Fruit fly (Drosophila melanogaster) whole organism, wandering third instar larva: ENCODE results near the gene CG13386.

Source experiments
- Abd-B ChIP-seq: fragments of >200 bp; optimal IDR thresholded peaks from 2 replicates; lab custom pipeline; 2017; ENCODE audit warnings: missing biosample characterization, missing genetic modification characterization
- CG32264 ChIP-seq: fragments of 200-800 bp; sonication (Bioruptor generic); optimal IDR thresholded peaks from 2 replicates; lab custom pipeline; 2016; ENCODE audit warnings: missing biosample characterization, missing genetic modification characterization
- CG9705 ChIP-seq: fragments of 200-800 bp; sonication (Bioruptor generic); optimal IDR thresholded peaks from 2 replicates; lab custom pipeline; 2018; ENCODE audit warnings: missing biosample characterization, mild to moderate bottlenecking, missing genetic modification characterization
- CrebA ChIP-seq: fragments of 200-800 bp; sonication (Bioruptor generic); optimal IDR thresholded peaks from 2 replicates; lab custom pipeline; 2016; ENCODE audit warnings: missing biosample characterization, mild to moderate bottlenecking, missing genetic modification characterization, borderline replicate concordance
- Dfd ChIP-seq: fragments of >200 bp; optimal IDR thresholded peaks from 2 replicates; lab custom pipeline; 2017; ENCODE audit warnings: missing biosample characterization, missing genetic modification characterization
- Dif ChIP-seq: fragments of 200-275, 200-300 bp; sonication (Bioruptor generic); optimal IDR thresholded peaks from 2 replicates; lab custom pipeline; 2018; ENCODE audit warnings: missing biosample characterization, missing genetic modification characterization; ENCODE audit not compliant: partially characterized antibody
- GATAd ChIP-seq: sonication (Bioruptor generic); optimal IDR thresholded peaks from 2 replicates; lab custom pipeline; 2016; ENCODE audit warnings: missing biosample characterization, missing genetic modification characterization
- HLH106 ChIP-seq: fragments of 200-800 bp; optimal IDR thresholded peaks from 3 replicates; lab custom pipeline; 2019; ENCODE audit warnings: missing biosample characterization, mild to moderate bottlenecking, missing genetic modification characterization, moderate library complexity
- Hr78 ChIP-seq: fragments of >200 bp; optimal IDR thresholded peaks from 2 replicates; lab custom pipeline; 2017; ENCODE audit warnings: missing biosample characterization, missing genetic modification characterization
- Hr83 ChIP-seq: fragments of 200-300 bp; sonication (Bioruptor generic); optimal IDR thresholded peaks from 2 replicates; lab custom pipeline; 2016; ENCODE audit warnings: missing biosample characterization, mild to moderate bottlenecking, missing genetic modification characterization, moderate library complexity; ENCODE audit not compliant: poor library complexity, severe bottlenecking
- Jra ChIP-seq: sonication (Bioruptor generic); optimal IDR thresholded peaks from 2 replicates; lab custom pipeline; 2016; ENCODE audit warnings: missing biosample characterization, missing genetic modification characterization
- Mio ChIP-seq: sonication (Bioruptor generic); optimal IDR thresholded peaks from 2 replicates; lab custom pipeline; 2016; ENCODE audit warnings: missing biosample characterization, missing genetic modification characterization
- Myc ChIP-seq: fragments of >200 bp; optimal IDR thresholded peaks from 2 replicates; lab custom pipeline; 2017
- OdsH ChIP-seq: fragments of 200-800 bp; sonication (Bioruptor generic); optimal IDR thresholded peaks from 2 replicates; lab custom pipeline; 2016; ENCODE audit warnings: missing biosample characterization, mild to moderate bottlenecking, missing genetic modification characterization
- Rel ChIP-seq, 2 experiments: fragments of 200-800 bp; sonication (Bioruptor generic) in 1 of 2; optimal IDR thresholded peaks; 2 replicates in 1 of 2; 3 replicates in 1 of 2; lab custom pipeline; 2016 to 2019; ENCODE audit warnings: mild to moderate bottlenecking in 2 of 2, missing biosample characterization in 2 of 2, missing genetic modification characterization in 2 of 2, moderate library complexity in 1 of 2
- Sp1 ChIP-seq: fragments of 200-800 bp; sonication (Bioruptor generic); optimal IDR thresholded peaks from 3 replicates; lab custom pipeline; 2019; ENCODE audit warnings: missing biosample characterization, mild to moderate bottlenecking, missing genetic modification characterization, moderate library complexity
- Vsx2 ChIP-seq: fragments of 200-300, 225-300 bp; sonication (Bioruptor generic); optimal IDR thresholded peaks from 2 replicates; lab custom pipeline; 2018; ENCODE audit warnings: missing biosample characterization, missing genetic modification characterization; ENCODE audit not compliant: partially characterized antibody
- br ChIP-seq: fragments of 200-800 bp; sonication (Bioruptor generic); optimal IDR thresholded peaks from 2 replicates; lab custom pipeline; 2016; ENCODE audit warnings: missing biosample characterization, missing genetic modification characterization
- brk ChIP-seq: fragments of 200-800 bp; sonication (Bioruptor generic); optimal IDR thresholded peaks from 2 replicates; lab custom pipeline; 2016; ENCODE audit warnings: missing biosample characterization, mild to moderate bottlenecking, missing genetic modification characterization
- dl ChIP-seq, 2 experiments: fragments of 175-275, 200-275 bp in 1 of 2; fragments of 200-275 bp in 1 of 2; sonication (Bioruptor generic); optimal IDR thresholded peaks; lab custom pipeline; 2018; ENCODE audit warnings: mild to moderate bottlenecking in 2 of 2, missing biosample characterization in 2 of 2, missing genetic modification characterization in 2 of 2, moderate library complexity in 2 of 2; ENCODE audit not compliant: partially characterized antibody in 2 of 2, insufficient read depth in 1 of 2
- dmrt93B ChIP-seq: fragments of 200-800 bp; sonication (Bioruptor generic); optimal IDR thresholded peaks from 2 replicates; lab custom pipeline; 2018; ENCODE audit warnings: missing biosample characterization, mild to moderate bottlenecking, missing genetic modification characterization
- dsf ChIP-seq: sonication (Bioruptor generic); optimal IDR thresholded peaks from 2 replicates; lab custom pipeline; 2016; ENCODE audit warnings: missing biosample characterization, missing genetic modification characterization, borderline replicate concordance
- ey ChIP-seq: fragments of 200-800 bp; sonication (Bioruptor generic); optimal IDR thresholded peaks from 2 replicates; lab custom pipeline; 2016; ENCODE audit warnings: missing biosample characterization, missing genetic modification characterization
- foxo ChIP-seq, 2 experiments: fragments of 200-800 bp; sonication (Bioruptor generic); optimal IDR thresholded peaks; 2 replicates in 1 of 2; 3 replicates in 1 of 2; lab custom pipeline; 2016 to 2017; ENCODE audit warnings: missing biosample characterization in 2 of 2, missing genetic modification characterization in 2 of 2
- h ChIP-seq: fragments of 200-800 bp; sonication (Bioruptor generic); optimal IDR thresholded peaks from 3 replicates; lab custom pipeline; 2016; ENCODE audit warnings: missing biosample characterization, mild to moderate bottlenecking, missing genetic modification characterization
- jim ChIP-seq: fragments of 175-275, 200-325 bp; sonication (Bioruptor generic); optimal IDR thresholded peaks from 2 replicates; lab custom pipeline; 2016; ENCODE audit warnings: missing biosample characterization, mild to moderate bottlenecking, missing genetic modification characterization
- lola ChIP-seq: fragments of >200 bp; optimal IDR thresholded peaks from 2 replicates; lab custom pipeline; 2017; ENCODE audit warnings: missing biosample characterization, missing genetic modification characterization
- pan ChIP-seq: fragments of >200 bp; optimal IDR thresholded peaks from 2 replicates; lab custom pipeline; 2017
- psq ChIP-seq: fragments of 200-800 bp; sonication (Bioruptor generic); optimal IDR thresholded peaks from 3 replicates; lab custom pipeline; 2017; ENCODE audit warnings: missing biosample characterization, mild to moderate bottlenecking, missing genetic modification characterization, moderate library complexity
- rgr ChIP-seq: fragments of 200-800 bp; sonication (Bioruptor generic); optimal IDR thresholded peaks from 3 replicates; lab custom pipeline; 2016; ENCODE audit warnings: missing biosample characterization, mild to moderate bottlenecking, missing genetic modification characterization
- sage ChIP-seq: fragments of 200-800 bp; sonication (Bioruptor generic); optimal IDR thresholded peaks from 2 replicates; lab custom pipeline; 2016; ENCODE audit warnings: missing biosample characterization, mild to moderate bottlenecking, missing genetic modification characterization
- sv ChIP-seq: fragments of 200-800 bp; sonication (Bioruptor generic); optimal IDR thresholded peaks from 3 replicates; lab custom pipeline; 2016; ENCODE audit warnings: missing biosample characterization, missing genetic modification characterization
- tai ChIP-seq: sonication (Bioruptor generic); optimal IDR thresholded peaks from 2 replicates; lab custom pipeline; 2016; ENCODE audit warnings: missing biosample characterization, missing genetic modification characterization
- usp ChIP-seq: fragments of >200 bp; optimal IDR thresholded peaks from 2 replicates; lab custom pipeline; 2017; ENCODE audit warnings: missing biosample characterization, missing genetic modification characterization
- woc ChIP-seq: sonication (Bioruptor generic); optimal IDR thresholded peaks from 2 replicates; lab custom pipeline; 2016; ENCODE audit warnings: missing biosample characterization, mild to moderate bottlenecking, missing genetic modification characterization

Gene CG13386

dm6 chr2L:8389231-8389630 lies 9.6 kb upstream of the CG13386 start, which contains the start of gene CG42819:
Gene CG42819 (minus strand): TSS chr2L:8389331.
- no peak for TF ChIP-seq Rel (GFP tag; optimal IDR thresholded peaks at IDR 0.05; lab: Kevin White, UChicago)
- TF ChIP-seq Rel (tag; optimal IDR thresholded peaks at IDR 0.05; lab: Kevin White, UChicago): no peak
- TF ChIP-seq Myc (lab: Kevin White, UChicago): no peak

dm6 chr2L:8392298-8392697 lies 6.5 kb upstream of the CG13386 start, which contains the start of gene CG42820:
Gene CG42820 (minus strand): TSS chr2L:8392398.
- TF ChIP-seq GATAd (GFP tag; lab: Kevin White, UChicago) (no peak), Mio (GFP tag; lab: Kevin White, UChicago) (no peak)
- TF ChIP-seq, all 38 proteins: peak for 0

- TF ChIP-seq CG9705 (GFP tag; lab: Kevin White, UChicago): no peak
- no peak for TF ChIP-seq dmrt93B (GFP tag; lab: Kevin White, UChicago)
- TF ChIP-seq HLH106 (tag; lab: Kevin White, UChicago): no peak
- TF ChIP-seq Vsx2 (GFP tag; lab: Kevin White, UChicago): no peak
- TF ChIP-seq ey (GFP tag; lab: Kevin White, UChicago): no peak
- no peak for TF ChIP-seq h (GFP tag; lab: Kevin White, UChicago)
- no peak for TF ChIP-seq Rel (GFP tag; optimal IDR thresholded peaks at IDR 0.05; lab: Kevin White, UChicago)
- TF ChIP-seq Rel (tag; optimal IDR thresholded peaks at IDR 0.05; lab: Kevin White, UChicago): no peak
- no peak for TF ChIP-seq Dfd (GFP tag; lab: Kevin White, UChicago)
- no peak for TF ChIP-seq brk (GFP tag; lab: Kevin White, UChicago)
- no peak for TF ChIP-seq br (GFP tag; lab: Kevin White, UChicago)
- no peak for TF ChIP-seq CrebA
- TF ChIP-seq woc (GFP tag; lab: Kevin White, UChicago): no peak
- TF ChIP-seq CG32264 (GFP tag; lab: Kevin White, UChicago): no peak
- TF ChIP-seq dsf (GFP tag; lab: Kevin White, UChicago): no peak
- no peak for TF ChIP-seq sv (GFP tag; lab: Kevin White, UChicago)
- TF ChIP-seq lola (GFP tag; lab: Kevin White, UChicago): no peak
- TF ChIP-seq Hr83 (GFP tag; lab: Kevin White, UChicago): no peak
- TF ChIP-seq Sp1 (GFP tag; lab: Kevin White, UChicago): no peak
- TF ChIP-seq dl (GFP tag; optimal IDR thresholded peaks at IDR 0.05; lab: Kevin White, UChicago; ENCODE audit: insufficient read depth in 1 of 2, partially characterized antibody in 2 of 2): no peak
These were observed 5.7 kb upstream of the CG13386 start, which contains the start of gene Acp29AB for dm6 chr2L:8393122-8393521. Gene Acp29AB (minus strand): TSS chr2L:8393222.

dm6 chr2L:8394180-8394579 lies 4.6 kb upstream of the CG13386 start, which contains the start of gene lectin-29Ca:
Gene lectin-29Ca (minus strand): TSS chr2L:8394280.
- TF ChIP-seq brk (GFP tag; lab: Kevin White, UChicago) (no peak), Hr78 (GFP tag; lab: Kevin White, UChicago) (no peak), tai (GFP tag; lab: Kevin White, UChicago) (no peak), rgr (GFP tag; lab: Kevin White, UChicago) (no peak), HLH106 (tag; lab: Kevin White, UChicago) (no peak), dmrt93B (GFP tag; lab: Kevin White, UChicago) (no peak), psq (GFP tag; lab: Kevin White, UChicago) (no peak), jim (GFP tag; lab: Kevin White, UChicago) (no peak)

- TF ChIP-seq Abd-B (GFP tag; lab: Kevin White, UChicago): no peak
- TF ChIP-seq OdsH (GFP tag; lab: Kevin White, UChicago): no peak
- TF ChIP-seq foxo (GFP tag; optimal IDR thresholded peaks at IDR 0.05; lab: Kevin White, UChicago): no peak
- no peak for TF ChIP-seq sage (GFP tag; lab: Kevin White, UChicago)
- no peak for TF ChIP-seq usp
- no peak for TF ChIP-seq Dfd (GFP tag; lab: Kevin White, UChicago)
- no peak for TF ChIP-seq dmrt93B (GFP tag; lab: Kevin White, UChicago)
- TF ChIP-seq Hr83 (GFP tag; lab: Kevin White, UChicago): no peak
- no peak for TF ChIP-seq Rel (GFP tag; optimal IDR thresholded peaks at IDR 0.05; lab: Kevin White, UChicago)
- TF ChIP-seq Rel (tag; optimal IDR thresholded peaks at IDR 0.05; lab: Kevin White, UChicago): no peak
- TF ChIP-seq sv (GFP tag; lab: Kevin White, UChicago): no peak
- TF ChIP-seq CrebA: no peak
- no peak for TF ChIP-seq jim (GFP tag; lab: Kevin White, UChicago)
- no peak for TF ChIP-seq Jra (GFP tag; lab: Kevin White, UChicago)
- TF ChIP-seq CG9705 (GFP tag; lab: Kevin White, UChicago): no peak
- TF ChIP-seq dsf (GFP tag; lab: Kevin White, UChicago): no peak
- no peak for TF ChIP-seq br (GFP tag; lab: Kevin White, UChicago)
- TF ChIP-seq woc (GFP tag; lab: Kevin White, UChicago): no peak
- TF ChIP-seq Dif: no peak
- no peak for TF ChIP-seq pan
- TF ChIP-seq Hr78 (GFP tag; lab: Kevin White, UChicago): no peak
These were observed 4.0 kb upstream of the CG13386 start, which contains the start of gene Peritrophin-15b for dm6 chr2L:8394840-8395239. Gene Peritrophin-15b (minus strand): TSS chr2L:8394940.
